Fruit fly (Drosophila melanogaster) whole organism, adult: ENCODE measurements around the gene P5CDh2.
A peak's percentile ranks its signal among the peaks of the same experiment; 100 is the strongest.

Experiments used
- CG11617 ChIP-seq: fragments of 200-800 bp; sonication (Bioruptor generic); optimal IDR thresholded peaks from 2 replicates; lab custom pipeline; 2017; ENCODE audit warnings: mild to moderate bottlenecking, missing biosample characterization, missing genetic modification reagents, missing genetic modification characterization
- CG12768 ChIP-seq: fragments of 200-800 bp; sonication (Bioruptor generic); optimal IDR thresholded peaks from 2 replicates; lab custom pipeline; 2017; ENCODE audit warnings: missing biosample characterization, missing genetic modification characterization, mild to moderate bottlenecking, moderate library complexity, missing genetic modification reagents
- CG14711 ChIP-seq: fragments of 200-800 bp; sonication (Bioruptor generic); optimal IDR thresholded peaks from 2 replicates; lab custom pipeline; 2018; ENCODE audit warnings: missing biosample characterization, mild to moderate bottlenecking, missing genetic modification characterization, moderate library complexity
- CG1620 ChIP-seq: fragments of 200-800 bp; sonication (Bioruptor generic); optimal IDR thresholded peaks from 2 replicates; lab custom pipeline; 2016; ENCODE audit warnings: missing biosample characterization, missing genetic modification characterization
- CG33017 ChIP-seq: fragments of 200-800 bp; sonication (Bioruptor generic); optimal IDR thresholded peaks from 2 replicates; lab custom pipeline; 2018; ENCODE audit warnings: missing biosample characterization, mild to moderate bottlenecking, missing genetic modification characterization, moderate library complexity
- CG5204 ChIP-seq: fragments of 200-800 bp; sonication (Bioruptor generic); optimal IDR thresholded peaks from 2 replicates; lab custom pipeline; 2016; ENCODE audit warnings: missing biosample characterization, missing genetic modification characterization
- CG7045 ChIP-seq: fragments of 200-800 bp; sonication (Bioruptor generic); optimal IDR thresholded peaks from 2 replicates; lab custom pipeline; 2017; ENCODE audit warnings: missing biosample characterization, mild to moderate bottlenecking, missing genetic modification characterization
- CG7101 ChIP-seq: fragments of 200-800 bp; sonication (Bioruptor generic); optimal IDR thresholded peaks from 2 replicates; lab custom pipeline; 2018; ENCODE audit warnings: missing biosample characterization, mild to moderate bottlenecking, missing genetic modification characterization, moderate library complexity
- Clk ChIP-seq: fragments of 200-800 bp; sonication (Bioruptor generic); optimal IDR thresholded peaks from 2 replicates; lab custom pipeline; 2017; ENCODE audit warnings: missing biosample characterization, missing genetic modification characterization
- Crg-1 ChIP-seq: fragments of 200-800 bp; sonication (Bioruptor generic); optimal IDR thresholded peaks from 2 replicates; lab custom pipeline; 2016; ENCODE audit warnings: missing biosample characterization, missing genetic modification characterization
- Hr96 ChIP-seq: fragments of 200-800 bp; sonication (Bioruptor generic); optimal IDR thresholded peaks from 2 replicates; lab custom pipeline; 2016; ENCODE audit warnings: missing biosample characterization, missing genetic modification characterization
- Mnt ChIP-seq: fragments of 200-800 bp; sonication (Bioruptor generic); optimal IDR thresholded peaks from 2 replicates; lab custom pipeline; 2016; ENCODE audit warnings: missing biosample characterization, mild to moderate bottlenecking, missing genetic modification characterization
- bab1 ChIP-seq: fragments of 200-800 bp; sonication (Bioruptor generic); optimal IDR thresholded peaks from 3 replicates; lab custom pipeline; 2019; ENCODE audit warnings: missing biosample characterization, mild to moderate bottlenecking, missing genetic modification characterization, moderate library complexity
- cic ChIP-seq: fragments of 200-800 bp; sonication (Bioruptor generic); optimal IDR thresholded peaks from 2 replicates; lab custom pipeline; 2017; ENCODE audit warnings: missing biosample characterization, mild to moderate bottlenecking, missing genetic modification characterization, moderate library complexity
- cnc ChIP-seq, 2 experiments: fragments of >200 bp; optimal IDR thresholded peaks; 2 replicates each; lab custom pipeline; 2017
- kay ChIP-seq: fragments of 200-800 bp; sonication (Bioruptor generic); peaks from one replicate; lab custom pipeline; 2016; ENCODE audit warnings: missing biosample characterization, missing genetic modification characterization, borderline replicate concordance
- ovo ChIP-seq: fragments of 200-800 bp; sonication (Bioruptor generic); optimal IDR thresholded peaks from 2 replicates; lab custom pipeline; 2016; ENCODE audit warnings: missing biosample characterization, missing genetic modification characterization
- pad ChIP-seq: fragments of 200-800 bp; sonication (Bioruptor generic); optimal IDR thresholded peaks from 3 replicates; lab custom pipeline; 2017; ENCODE audit warnings: missing biosample characterization, missing genetic modification characterization, mild to moderate bottlenecking, moderate library complexity, missing genetic modification reagents
- tj ChIP-seq: fragments of 200-800 bp; sonication (Bioruptor generic); optimal IDR thresholded peaks from 3 replicates; lab custom pipeline; 2017; ENCODE audit warnings: missing biosample characterization, mild to moderate bottlenecking, missing genetic modification characterization, moderate library complexity
- toe ChIP-seq: fragments of 200-800 bp; sonication (Bioruptor generic); optimal IDR thresholded peaks from 2 replicates; lab custom pipeline; 2016; ENCODE audit warnings: missing biosample characterization, missing genetic modification characterization

P5CDh2 gene

dm6 chr3R:21878473-21878872, 737 bp downstream of the P5CDh2 start, which contains the start of gene CG34148:
Gene CG34148 (minus strand): TSS chr3R:21878686.
- TF ChIP-seq ovo (GFP tag; lab: Kevin White, UChicago) (no peak), Clk (no peak), cic (GFP tag; lab: Kevin White, UChicago) (no peak), kay (peak; percentile 6)

DNA sequence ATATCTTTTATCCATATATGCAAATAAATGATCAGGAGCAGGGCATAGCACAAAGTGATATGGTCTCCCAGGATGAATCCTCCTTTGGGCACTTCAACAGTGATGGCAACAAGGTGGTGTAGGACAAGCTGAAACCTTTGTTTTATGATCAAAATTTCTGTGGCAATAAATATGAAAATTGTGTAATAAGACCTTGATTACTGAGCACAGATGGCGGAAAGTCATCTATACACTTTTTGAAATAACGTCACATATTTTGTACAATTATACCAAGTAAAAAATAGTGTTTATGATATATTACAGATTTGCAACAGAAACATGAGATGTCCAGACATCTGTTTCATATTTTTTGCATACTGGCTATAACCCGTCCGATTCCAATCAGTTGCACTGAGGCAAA, 2.8 kb downstream of the P5CDh2 start, which contains the start of gene CG31465:
Gene CG31465 (plus strand): TSS at position 301 of the 400 bp plus-strand sequence.
- TF ChIP-seq kay (no peak), CG11617 (GFP tag; lab: Kevin White, UChicago) (no peak)

DNA sequence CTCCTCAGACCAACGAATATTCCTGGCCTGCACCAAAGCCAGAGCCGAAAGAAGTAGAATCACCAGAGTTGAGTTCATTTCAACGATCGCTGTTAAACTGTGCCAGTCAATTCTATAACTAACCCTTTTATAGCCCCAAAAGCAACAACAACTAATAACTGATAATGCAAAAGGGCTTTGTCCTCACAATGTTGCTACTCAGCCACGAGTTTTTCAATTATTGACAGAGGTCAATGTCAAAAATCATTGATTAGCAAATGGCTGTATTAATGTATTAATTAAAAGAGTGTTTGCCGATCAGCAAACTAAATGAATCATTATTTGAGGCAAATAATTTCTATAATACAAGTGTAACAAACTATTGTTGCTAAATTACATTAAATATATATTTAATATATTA, 6.6 kb downstream of the P5CDh2 start, which contains the start of gene fit:
Gene fit (minus strand): TSS at position 101 of the 400 bp plus-strand sequence.
- TF ChIP-seq kay (no peak), CG33017 (tag; lab: Kevin White, UChicago) (no peak), Hr96 (GFP tag; lab: Kevin White, UChicago) (no peak), CG5204 (no peak), pad (GFP tag; lab: Kevin White, UChicago) (no peak), cic (GFP tag; lab: Kevin White, UChicago) (no peak), tj (GFP tag; lab: Kevin White, UChicago) (no peak), CG11617 (GFP tag; lab: Kevin White, UChicago) (no peak), toe (GFP tag; lab: Kevin White, UChicago) (no peak), CG7045 (GFP tag; lab: Kevin White, UChicago) (no peak), CG14711 (tag; lab: Kevin White, UChicago) (no peak), Mnt (GFP tag; lab: Kevin White, UChicago) (no peak), Clk (no peak), Crg-1 (GFP tag; lab: Kevin White, UChicago) (no peak), CG7101 (tag; lab: Kevin White, UChicago) (no peak), cnc (optimal IDR thresholded peaks at IDR 0.05; lab: Kevin White, UChicago) (no peak), bab1 (GFP tag; lab: Kevin White, UChicago) (no peak), CG12768 (GFP tag; lab: Kevin White, UChicago) (no peak), CG1620 (no peak), ovo (GFP tag; lab: Kevin White, UChicago) (no peak)

dm6 chr3R:21885450-21885849, 7.7 kb downstream of the P5CDh2 start, which contains the start of gene CG17819:
Gene CG17819 (minus strand): TSS chr3R:21885550.
- TF ChIP-seq CG7101 (tag; lab: Kevin White, UChicago) (no peak), CG1620 (no peak), CG5204 (no peak), cic (GFP tag; lab: Kevin White, UChicago) (no peak), toe (GFP tag; lab: Kevin White, UChicago) (no peak)

DNA sequence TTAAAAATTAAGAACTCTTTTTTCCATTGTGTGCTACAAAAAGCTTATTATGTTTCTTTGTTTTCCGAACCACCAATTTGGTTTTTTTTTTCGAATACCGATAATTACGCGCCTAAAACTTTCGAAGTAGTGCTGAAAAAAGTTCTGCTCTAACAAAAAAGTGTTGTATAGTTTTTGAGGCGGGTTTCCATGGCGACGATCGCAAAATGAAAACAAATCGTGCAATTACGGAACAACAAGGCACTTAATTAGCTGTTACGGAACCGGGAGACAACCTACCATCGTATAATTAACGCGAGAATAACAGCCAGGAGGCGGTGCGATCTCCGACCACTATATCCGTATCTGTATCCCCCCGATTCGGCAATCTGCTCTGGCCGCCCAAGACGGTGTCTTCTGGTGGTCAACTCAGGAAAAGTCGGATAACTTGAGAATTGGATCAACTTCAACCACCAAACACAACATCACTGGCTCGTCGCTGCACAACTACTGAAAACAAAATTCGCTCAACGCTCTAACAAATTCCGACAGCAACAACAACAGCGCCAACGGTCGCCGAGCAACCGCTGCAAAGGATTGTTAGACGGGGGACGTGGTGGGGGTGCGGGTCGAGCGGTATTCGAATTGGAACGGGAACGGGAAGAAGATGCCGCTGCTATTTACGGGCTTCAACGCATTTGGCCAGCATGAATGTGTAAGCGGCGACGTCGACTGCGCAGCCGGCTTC, 9.3 kb downstream of the P5CDh2 start, which contains the start of the genes CG6678 and dnd:
Gene CG6678 (plus strand): TSS at position 169 of the 727 bp plus-strand sequence.
Gene dnd (minus strand): TSS at position 495 of the 727 bp plus-strand sequence.
- TF ChIP-seq Mnt (GFP tag; lab: Kevin White, UChicago): peak; percentile 20
- no peak for TF ChIP-seq CG11617 (GFP tag; lab: Kevin White, UChicago)
- peak; percentile 26 for TF ChIP-seq pad (GFP tag; lab: Kevin White, UChicago)
- no peak for TF ChIP-seq CG1620
- TF ChIP-seq toe (GFP tag; lab: Kevin White, UChicago): no peak
- peak; percentile 74 for TF ChIP-seq kay
- peak; percentile 37 for TF ChIP-seq Crg-1 (GFP tag; lab: Kevin White, UChicago)
- no peak for TF ChIP-seq ovo (GFP tag; lab: Kevin White, UChicago)
- no peak for TF ChIP-seq CG12768 (GFP tag; lab: Kevin White, UChicago)
- no peak for TF ChIP-seq cnc (optimal IDR thresholded peaks at IDR 0.05; lab: Kevin White, UChicago)
- no peak for TF ChIP-seq CG33017 (tag; lab: Kevin White, UChicago)
- no peak for TF ChIP-seq Clk
- peak; percentile 18 for TF ChIP-seq CG7101 (tag; lab: Kevin White, UChicago)
- no peak for TF ChIP-seq CG7045 (GFP tag; lab: Kevin White, UChicago)
- TF ChIP-seq Hr96 (GFP tag; lab: Kevin White, UChicago): no peak
- TF ChIP-seq tj (GFP tag; lab: Kevin White, UChicago): no peak
- peak; percentile 49 for TF ChIP-seq CG14711 (tag; lab: Kevin White, UChicago)
- TF ChIP-seq cic (GFP tag; lab: Kevin White, UChicago): peak; percentile 55
- no peak for TF ChIP-seq CG5204
- no peak for TF ChIP-seq bab1 (GFP tag; lab: Kevin White, UChicago)

DNA sequence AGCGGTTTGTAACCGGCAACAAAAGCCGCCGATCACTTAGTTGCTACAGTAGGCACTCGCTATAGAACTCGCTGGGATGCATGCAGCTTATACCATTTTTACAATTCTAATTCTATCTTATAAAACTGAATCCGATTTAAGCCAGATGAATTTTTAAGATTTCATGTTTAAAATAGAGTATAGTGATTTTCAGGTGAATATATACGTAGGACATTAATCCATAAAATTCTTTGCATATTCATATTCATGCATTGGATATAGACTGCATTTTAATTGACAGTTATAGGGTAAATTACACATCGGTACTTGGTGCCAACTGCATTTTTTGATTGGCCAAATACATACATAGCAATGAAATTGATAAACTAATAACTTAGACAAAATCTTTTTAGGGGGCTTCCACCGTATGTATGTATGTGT, 9.9 kb downstream of the P5CDh2 start:
- no peak for TF ChIP-seq Mnt (GFP tag; lab: Kevin White, UChicago)
- peak; percentile 26 for TF ChIP-seq CG14711 (tag; lab: Kevin White, UChicago)
- peak; percentile 54 for TF ChIP-seq kay
- peak; percentile 14 for TF ChIP-seq CG12768 (GFP tag; lab: Kevin White, UChicago)
- TF ChIP-seq CG7101 (tag; lab: Kevin White, UChicago): peak; percentile 24
- TF ChIP-seq CG7045 (GFP tag; lab: Kevin White, UChicago): no peak
- peak; percentile 14 for TF ChIP-seq bab1 (GFP tag; lab: Kevin White, UChicago)
- TF ChIP-seq CG1620: no peak
